Fruit fly (Drosophila melanogaster) whole organism, adult: ENCODE data around the gene CG5781.

Experiments
- CG14711 ChIP-seq: fragments of 200-800 bp; sonication (Bioruptor generic); optimal IDR thresholded peaks from 2 replicates; lab custom pipeline; 2018; ENCODE audit warnings: missing biosample characterization, mild to moderate bottlenecking, missing genetic modification characterization, moderate library complexity
- CG7101 ChIP-seq: fragments of 200-800 bp; sonication (Bioruptor generic); optimal IDR thresholded peaks from 2 replicates; lab custom pipeline; 2018; ENCODE audit warnings: missing biosample characterization, mild to moderate bottlenecking, missing genetic modification characterization, moderate library complexity
- Crg-1 ChIP-seq: fragments of 200-800 bp; sonication (Bioruptor generic); optimal IDR thresholded peaks from 2 replicates; lab custom pipeline; 2016; ENCODE audit warnings: missing biosample characterization, missing genetic modification characterization
- Hr96 ChIP-seq: fragments of 200-800 bp; sonication (Bioruptor generic); optimal IDR thresholded peaks from 2 replicates; lab custom pipeline; 2016; ENCODE audit warnings: missing biosample characterization, missing genetic modification characterization
- cic ChIP-seq: fragments of 200-800 bp; sonication (Bioruptor generic); optimal IDR thresholded peaks from 2 replicates; lab custom pipeline; 2017; ENCODE audit warnings: missing biosample characterization, mild to moderate bottlenecking, missing genetic modification characterization, moderate library complexity
- cnc ChIP-seq, 2 experiments: fragments of >200 bp; optimal IDR thresholded peaks; 2 replicates each; lab custom pipeline; 2017
- kay ChIP-seq: fragments of 200-800 bp; sonication (Bioruptor generic); peaks from one replicate; lab custom pipeline; 2016; ENCODE audit warnings: missing biosample characterization, missing genetic modification characterization, borderline replicate concordance
- tj ChIP-seq: fragments of 200-800 bp; sonication (Bioruptor generic); optimal IDR thresholded peaks from 3 replicates; lab custom pipeline; 2017; ENCODE audit warnings: missing biosample characterization, mild to moderate bottlenecking, missing genetic modification characterization, moderate library complexity

DNA sequence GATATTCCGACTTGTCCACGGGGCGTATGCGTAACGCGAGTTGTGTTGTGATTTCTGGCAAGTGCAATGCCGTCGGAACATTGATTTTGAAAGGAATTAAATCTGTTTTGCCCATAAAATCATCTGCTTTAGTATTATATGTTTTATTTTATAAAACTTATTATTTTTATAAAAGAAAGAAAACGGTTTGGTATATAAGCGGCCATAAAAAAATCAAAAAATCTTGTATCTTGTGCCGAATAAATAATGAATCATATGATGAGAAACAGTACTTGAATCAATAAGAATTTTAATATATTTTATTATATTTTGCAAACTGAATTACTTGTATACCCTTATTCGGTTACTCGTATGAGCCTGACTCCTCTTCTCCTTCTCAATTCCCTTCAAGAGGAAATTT, 40.3 kb downstream of the CG5781 start, which contains the start of gene pdm2:
- TF ChIP-seq kay (GFP tag; lab: Kevin White, UChicago), result no peak
- no peak for TF ChIP-seq cic
- no peak for TF ChIP-seq cnc (optimal IDR thresholded peaks at IDR 0.05; lab: Kevin White, UChicago)
- no peak for TF ChIP-seq CG14711 (tag; lab: Kevin White, UChicago)
- no peak for TF ChIP-seq CG7101 (tag; lab: Kevin White, UChicago)
- no peak for TF ChIP-seq Crg-1
- no peak for TF ChIP-seq tj (GFP tag; lab: Kevin White, UChicago)
- TF ChIP-seq Hr96, result no peak
